Worm (Caenorhabditis elegans): ENCODE measurements around the gene nlp-51.

DNA sequence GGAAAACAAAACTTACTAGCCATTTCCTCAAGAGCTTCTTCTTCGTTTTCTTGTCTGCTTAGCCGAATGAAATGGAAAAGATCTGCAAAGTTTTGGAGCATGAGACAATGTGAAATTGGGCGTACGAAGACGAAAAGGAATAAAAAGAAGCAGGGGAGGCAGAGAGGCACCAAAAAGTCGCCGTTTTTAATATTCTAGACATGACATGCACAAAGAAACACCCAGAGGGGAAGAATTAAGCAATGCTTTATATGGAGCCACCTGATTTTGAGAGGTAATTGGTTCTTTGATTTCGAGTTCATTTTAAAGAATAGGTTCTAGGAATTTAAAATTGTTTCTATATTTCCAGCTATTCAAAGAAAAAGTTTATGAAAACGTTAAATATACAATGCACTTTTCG lies 5.3 kb downstream of the nlp-51 start, which contains the start of gene T24F1.4:
- no peak for TF ChIP-seq skn-1 (tag; optimal IDR thresholded peaks at IDR 0.05)
- no peak for TF ChIP-seq rnt-1 (tag; optimal IDR thresholded peaks at IDR 0.05)
- TF ChIP-seq sox-4 (tag; optimal IDR thresholded peaks at IDR 0.05): no peak
- no peak for TF ChIP-seq C34B4.2 (tag; optimal IDR thresholded peaks at IDR 0.05)
- no peak for TF ChIP-seq nhr-47 (tag; optimal IDR thresholded peaks at IDR 0.05)
- TF ChIP-seq nhr-11 (tag; optimal IDR thresholded peaks at IDR 0.05): no peak
- no peak for TF ChIP-seq elt-2 (tag; optimal IDR thresholded peaks at IDR 0.05)
- no peak for TF ChIP-seq pqm-1 (tag; optimal IDR thresholded peaks at IDR 0.05)
- no peak for TF ChIP-seq snpc-4 (tag; optimal IDR thresholded peaks at IDR 0.05)
- TF ChIP-seq sptf-1 (tag; optimal IDR thresholded peaks at IDR 0.05): no peak
